Worm (Caenorhabditis elegans): ENCODE data around the gene F43B10.1.

- TF ChIP-seq nhr-41 (GFP tag; IDR thresholded peaks at IDR 0.05) (no peak), saeg-2 (GFP tag; IDR thresholded peaks at IDR 0.05) (no peak), unc-62 (GFP tag; optimal IDR thresholded peaks at IDR 0.05 in 1 of 2) (no peak), unc-62 (tag; optimal IDR thresholded peaks at IDR 0.05) (no peak), mdl-1 (tag; optimal IDR thresholded peaks at IDR 0.05) (no peak), pqm-1 (tag; optimal IDR thresholded peaks at IDR 0.05) (no peak), unc-39 (tag; optimal IDR thresholded peaks at IDR 0.05) (no peak), R02D3.7 (tag; optimal IDR thresholded peaks at IDR 0.05) (no peak), lin-39 (tag; optimal IDR thresholded peaks at IDR 0.05) (no peak), nhr-77 (tag; optimal IDR thresholded peaks at IDR 0.05) (no peak), snpc-4 (tag; optimal IDR thresholded peaks at IDR 0.05) (no peak), nhr-10 (tag; optimal IDR thresholded peaks at IDR 0.05) (no peak), nhr-6 (tag; optimal IDR thresholded peaks at IDR 0.05) (no peak), cey-2 (tag; optimal IDR thresholded peaks at IDR 0.05; ENCODE audit: borderline replicate concordance, insufficient read depth) (no peak), ZK546.5 (tag; optimal IDR thresholded peaks at IDR 0.05) (no peak)
These were observed 12.0 kb upstream of the F43B10.1 start, which contains the start of gene tag-343 for ce11 chrX:16674632-16675031.

Measured in whole organism, L4 larva.